Worm (Caenorhabditis elegans) whole organism, L3 larva: ENCODE data around the gene chil-3.

Experiments
- aly-2 ChIP-seq: fragments of 150-350 bp; optimal IDR thresholded peaks from 2 replicates; lab custom pipeline; 2014; ENCODE audit warnings: missing biosample characterization, missing genetic modification characterization
- hmg-11 ChIP-seq: sonication (generic microtip); optimal IDR thresholded peaks from 2 replicates; lab custom pipeline; 2016; ENCODE audit warnings: missing genetic modification characterization, missing compliant biosample characterization
- lin-39 ChIP-seq: fragments of 150-350 bp; optimal IDR thresholded peaks from 2 replicates; lab custom pipeline; 2018; ENCODE audit warnings: missing biosample characterization, missing genetic modification reagents, missing genetic modification characterization
- mdl-1 ChIP-seq: fragments of 150-350 bp; optimal IDR thresholded peaks from 2 replicates; lab custom pipeline; 2014; ENCODE audit warnings: missing biosample characterization, missing genetic modification characterization
- nhr-28 ChIP-seq: fragments of 150-350 bp; optimal IDR thresholded peaks from 2 replicates; lab custom pipeline; 2014; ENCODE audit warnings: missing biosample characterization, missing genetic modification characterization
- nhr-76 ChIP-seq: fragments of 150-350 bp; sonication (generic microtip); optimal IDR thresholded peaks from 5 replicates; lab custom pipeline; 2014; ENCODE audit warnings: missing biosample characterization, missing genetic modification characterization
- nhr-77 ChIP-seq: fragments of 150-350 bp; optimal IDR thresholded peaks from 2 replicates; lab custom pipeline; 2014; ENCODE audit warnings: missing biosample characterization, missing genetic modification characterization
- pqm-1 ChIP-seq: fragments of 150-350 bp; optimal IDR thresholded peaks from 2 replicates; lab custom pipeline; 2017; ENCODE audit warnings: missing biosample characterization, missing genetic modification characterization, inconsistent platforms
- snpc-4 ChIP-seq: fragments of 150-350 bp; optimal IDR thresholded peaks from 2 replicates; lab custom pipeline; 2014; ENCODE audit warnings: missing biosample characterization, missing genetic modification characterization
- zag-1 ChIP-seq: fragments of 150-350 bp; optimal IDR thresholded peaks from 2 replicates; lab custom pipeline; 2014; ENCODE audit warnings: missing biosample characterization, missing genetic modification characterization
- ztf-11 ChIP-seq: fragments of 150-350 bp; optimal IDR thresholded peaks from 2 replicates; lab custom pipeline; 2014; ENCODE audit warnings: missing biosample characterization, missing genetic modification characterization

ce11 chrII:9845239-9845638 lies 16.1 kb downstream of the chil-3 start, which contains the start of gene chil-9:
- TF ChIP-seq snpc-4 (tag; lab: Kevin White, UChicago) (no peak), hmg-11 (tag; lab: Kevin White, UChicago) (no peak), nhr-28 (tag; lab: Kevin White, UChicago) (no peak), nhr-76 (tag; lab: Kevin White, UChicago) (no peak), mdl-1 (tag; lab: Kevin White, UChicago) (no peak), pqm-1 (no peak), nhr-77 (tag; lab: Kevin White, UChicago) (no peak), ztf-11 (tag; lab: Kevin White, UChicago) (no peak), aly-2 (no peak), lin-39 (no peak), zag-1 (tag; lab: Kevin White, UChicago) (no peak)
